Worm (Caenorhabditis elegans) whole organism, early embryonic: ENCODE measurements around the gene gst-5.

Experiments used
- B0310.2 ChIP-seq: sonication (generic microtip); optimal IDR thresholded peaks from 2 replicates; lab custom pipeline; 2016; ENCODE audit warnings: mild to moderate bottlenecking, missing genetic modification characterization, missing compliant biosample characterization
- aly-1 ChIP-seq: sonication (generic microtip); optimal IDR thresholded peaks from 2 replicates; lab custom pipeline; 2016; ENCODE audit warnings: missing genetic modification characterization, missing compliant biosample characterization
- ama-1 ChIP-seq: fragments of 150-350 bp; optimal IDR thresholded peaks from 2 replicates; lab custom pipeline; 2014
- ceh-36 ChIP-seq: sonication (generic microtip); optimal IDR thresholded peaks from 2 replicates; lab custom pipeline; 2016; ENCODE audit warnings: missing genetic modification characterization, inconsistent platforms, missing compliant biosample characterization
- ets-7 ChIP-seq: sonication (generic microtip); optimal IDR thresholded peaks from 2 replicates; lab custom pipeline; 2016; ENCODE audit warnings: missing genotype, missing genetic modification characterization, missing compliant biosample characterization
- hmbx-1 ChIP-seq: sonication (generic microtip); optimal IDR thresholded peaks from 2 replicates; lab custom pipeline; 2016; ENCODE audit warnings: mild to moderate bottlenecking, missing genetic modification characterization, missing compliant biosample characterization
- hmg-4 ChIP-seq: fragments of 200-800 bp; sonication (Bioruptor generic); optimal IDR thresholded peaks from 2 replicates; lab custom pipeline; 2018; ENCODE audit warnings: mild to moderate bottlenecking, missing genetic modification characterization, missing compliant biosample characterization
- hnd-1 ChIP-seq: sonication (generic microtip); optimal IDR thresholded peaks from 2 replicates; lab custom pipeline; 2016; ENCODE audit warnings: missing genetic modification characterization, missing compliant biosample characterization
- tbx-11 ChIP-seq: fragments of 200-800 bp; sonication (Bioruptor generic); IDR thresholded peaks from 2 replicates; pipeline ENCODE4 v1.3.6; 2022; ENCODE audit warnings: missing genetic modification characterization, missing compliant biosample characterization
- tbx-37 ChIP-seq: fragments of 200-800 bp; sonication (Bioruptor generic); conservative IDR thresholded peaks from 2 replicates; pipeline ENCODE4 v1.3.6; 2022; ENCODE audit warnings: missing genetic modification reagents, missing genetic modification characterization, missing compliant biosample characterization
- tra-4 ChIP-seq: sonication (generic microtip); optimal IDR thresholded peaks from 2 replicates; lab custom pipeline; 2017; ENCODE audit warnings: missing genetic modification characterization, missing compliant biosample characterization

DNA sequence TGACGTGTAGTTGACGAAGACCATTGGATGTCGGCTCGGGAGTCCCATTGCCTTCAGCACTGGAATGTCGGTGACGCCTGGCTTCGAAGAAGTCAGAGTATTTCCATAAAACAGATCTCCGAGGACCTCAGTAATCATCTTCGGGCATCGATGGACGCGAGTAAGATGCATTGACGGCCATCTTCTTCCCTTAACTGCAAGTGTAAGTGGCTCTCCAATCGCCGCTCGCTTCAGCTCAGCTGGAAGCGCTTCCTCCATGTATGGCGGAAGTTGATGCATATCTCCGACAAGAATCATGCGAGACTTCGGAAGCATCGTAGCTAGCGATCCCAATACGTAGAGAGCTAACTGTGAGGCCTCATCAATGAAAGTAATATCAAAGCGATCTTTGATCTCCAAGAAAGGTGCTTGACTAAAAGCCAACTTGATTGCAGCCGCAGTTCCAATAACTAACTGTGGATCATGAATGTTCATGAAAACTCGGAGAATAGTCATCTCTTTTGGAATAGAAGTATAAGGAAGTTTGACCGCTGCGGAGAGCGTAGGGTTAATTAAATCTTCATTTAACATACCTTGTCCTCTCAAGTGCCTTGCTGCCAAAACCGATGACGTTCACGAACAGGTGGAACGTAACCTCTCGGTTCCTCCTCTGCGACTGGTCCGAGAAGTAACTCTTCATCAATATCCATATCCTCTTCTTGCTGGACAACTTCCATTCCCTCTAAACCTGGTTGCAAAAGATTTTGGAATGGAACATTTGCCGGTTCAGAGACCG lies 16.0 kb upstream of the gst-5 start:
- TF ChIP-seq hnd-1 (tag; lab: Kevin White, UChicago) (no peak), tra-4 (tag; lab: Kevin White, UChicago) (no peak), ama-1 (lab: Kevin White, UChicago) (no peak), tbx-37 (GFP tag; lab: Robert Waterston, UW) (no peak), ets-7 (no peak), hmbx-1 (tag; lab: Kevin White, UChicago) (no peak), B0310.2 (tag; lab: Kevin White, UChicago) (no peak), aly-1 (tag; lab: Kevin White, UChicago) (no peak), hmg-4 (GFP tag; lab: Kevin White, UChicago) (no peak), tbx-11 (GFP tag; lab: Robert Waterston, UW) (no peak), ceh-36 (no peak)
